Fruit fly (Drosophila melanogaster) whole organism, prepupa: Measurements from ENCODE around the gene erm.

Experiments used
- Blimp-1 ChIP-seq: fragments of 200-800 bp; sonication (Bioruptor generic); optimal IDR thresholded peaks from 3 replicates; lab custom pipeline; 2017; ENCODE audit warnings: missing biosample characterization, missing genetic modification characterization, mild to moderate bottlenecking, moderate library complexity, missing genetic modification reagents
- CG11294 ChIP-seq: fragments of 200-800 bp; sonication (Bioruptor generic); IDR thresholded peaks from 2 replicates; pipeline ENCODE4 v1.3.6; 2022; ENCODE audit warnings: missing biosample characterization, missing genetic modification characterization
- CG11762 ChIP-seq: fragments of 200-800 bp; sonication (Bioruptor generic); optimal IDR thresholded peaks from 3 replicates; lab custom pipeline; 2016; ENCODE audit warnings: missing biosample characterization, missing genetic modification characterization; ENCODE audit not compliant: insufficient read depth
- CG11902 ChIP-seq: fragments of 200-800 bp; sonication (Bioruptor generic); optimal IDR thresholded peaks from 3 replicates; lab custom pipeline; 2016; ENCODE audit warnings: missing biosample characterization, missing genetic modification characterization
- CG15336 ChIP-seq: fragments of 200-800 bp; sonication (Bioruptor generic); IDR thresholded peaks from 2 replicates; pipeline ENCODE4 v1.3.6; 2022; ENCODE audit warnings: missing biosample characterization, missing genetic modification characterization
- CG1621 ChIP-seq: fragments of 200-800 bp; sonication (Bioruptor generic); optimal IDR thresholded peaks from 3 replicates; lab custom pipeline; 2018; ENCODE audit warnings: missing biosample characterization, mild to moderate bottlenecking, missing genetic modification characterization
- CG16779 ChIP-seq: fragments of 200-800 bp; sonication (Bioruptor generic); optimal IDR thresholded peaks from 3 replicates; lab custom pipeline; 2017; ENCODE audit warnings: missing biosample characterization, mild to moderate bottlenecking, missing genetic modification characterization
- CG31627 ChIP-seq: fragments of 200-800 bp; sonication (Bioruptor generic); optimal IDR thresholded peaks from 3 replicates; lab custom pipeline; 2016; ENCODE audit warnings: missing biosample characterization, missing genetic modification characterization
- CG32006 ChIP-seq: fragments of 200-800 bp; sonication (Bioruptor generic); optimal IDR thresholded peaks from 3 replicates; lab custom pipeline; 2017; ENCODE audit warnings: missing biosample characterization, mild to moderate bottlenecking, missing genetic modification characterization
- CG4318 ChIP-seq: fragments of 200-800 bp; sonication (Bioruptor generic); optimal IDR thresholded peaks from 3 replicates; lab custom pipeline; 2017; ENCODE audit warnings: missing biosample characterization, mild to moderate bottlenecking, missing genetic modification characterization
- CG6163 ChIP-seq: fragments of 200-800 bp; sonication (Bioruptor generic); IDR thresholded peaks from 3 replicates; pipeline ENCODE4 v1.3.6; 2022; ENCODE audit warnings: missing biosample characterization, missing genetic modification characterization
- CG6276 ChIP-seq: fragments of 200-800 bp; sonication (Bioruptor generic); optimal IDR thresholded peaks from 2 replicates; lab custom pipeline; 2017; ENCODE audit warnings: missing biosample characterization, mild to moderate bottlenecking, missing genetic modification characterization
- CG6792 ChIP-seq: fragments of 200-800 bp; sonication (Bioruptor generic); optimal IDR thresholded peaks from 3 replicates; lab custom pipeline; 2016; ENCODE audit warnings: missing biosample characterization, missing genetic modification characterization
- CG6808 ChIP-seq: fragments of 200-800 bp; sonication (Bioruptor generic); optimal IDR thresholded peaks from 3 replicates; lab custom pipeline; 2017; ENCODE audit warnings: missing biosample characterization, missing genetic modification characterization, mild to moderate bottlenecking, moderate library complexity, missing genetic modification reagents
- CG6854 ChIP-seq: fragments of 200-800 bp; sonication (Bioruptor generic); optimal IDR thresholded peaks from 2 replicates; lab custom pipeline; 2017; ENCODE audit warnings: missing biosample characterization, mild to moderate bottlenecking, missing genetic modification characterization
- CG8119 ChIP-seq: fragments of 200-800 bp; sonication (Bioruptor generic); IDR thresholded peaks from 3 replicates; pipeline ENCODE4 v1.3.6; 2022; ENCODE audit warnings: missing biosample characterization, missing genetic modification characterization
- CG8319 ChIP-seq: fragments of 200-800 bp; sonication (Bioruptor generic); optimal IDR thresholded peaks from 3 replicates; lab custom pipeline; 2016; ENCODE audit warnings: missing biosample characterization, missing genetic modification characterization
- CG8632 ChIP-seq: fragments of 200-800 bp; sonication (Bioruptor generic); optimal IDR thresholded peaks from 3 replicates; lab custom pipeline; 2016; ENCODE audit warnings: missing biosample characterization, missing genetic modification characterization
- CG9139 ChIP-seq: fragments of 200-800 bp; sonication (Bioruptor generic); optimal IDR thresholded peaks from 3 replicates; lab custom pipeline; 2017; ENCODE audit warnings: missing biosample characterization, mild to moderate bottlenecking, missing genetic modification characterization
- Eip75B ChIP-seq: fragments of 200-800 bp; sonication (Bioruptor generic); optimal IDR thresholded peaks from 3 replicates; lab custom pipeline; 2016; ENCODE audit warnings: missing biosample characterization, missing genetic modification characterization
- Eip78C ChIP-seq: fragments of 200-800 bp; sonication (Bioruptor generic); peaks from one replicate; lab custom pipeline; 2016; ENCODE audit warnings: missing biosample characterization, missing genetic modification characterization
- Eip93F ChIP-seq: fragments of 200-800 bp; sonication (Bioruptor generic); optimal IDR thresholded peaks from 2 replicates; lab custom pipeline; 2016; ENCODE audit warnings: missing biosample characterization, mild to moderate bottlenecking, missing genetic modification characterization
- Ets21C ChIP-seq: fragments of 200-800 bp; sonication (Bioruptor generic); optimal IDR thresholded peaks from 3 replicates; lab custom pipeline; 2016; ENCODE audit warnings: missing biosample characterization, missing genetic modification characterization
- Ets96B ChIP-seq: fragments of 200-800 bp; optimal IDR thresholded peaks from 2 replicates; lab custom pipeline; 2019; ENCODE audit warnings: missing biosample characterization, mild to moderate bottlenecking, missing genetic modification characterization, moderate library complexity
- Hr4 ChIP-seq: fragments of 200-800 bp; sonication (Bioruptor generic); optimal IDR thresholded peaks from 3 replicates; lab custom pipeline; 2016; ENCODE audit warnings: missing biosample characterization, missing genetic modification characterization
- OdsH ChIP-seq: fragments of 200-800 bp; sonication (Bioruptor generic); optimal IDR thresholded peaks from 3 replicates; lab custom pipeline; 2016; ENCODE audit warnings: missing biosample characterization, missing genetic modification characterization
- Smox ChIP-seq: fragments of 200-800 bp; sonication (Bioruptor generic); optimal IDR thresholded peaks from 3 replicates; lab custom pipeline; 2016; ENCODE audit warnings: missing biosample characterization, missing genetic modification characterization
- Sox14 ChIP-seq: fragments of 200-800 bp; sonication (Bioruptor generic); optimal IDR thresholded peaks from 3 replicates; lab custom pipeline; 2016; ENCODE audit warnings: missing biosample characterization, missing genetic modification characterization
- achi ChIP-seq: fragments of 200-800 bp; sonication (Bioruptor generic); optimal IDR thresholded peaks from 3 replicates; lab custom pipeline; 2016; ENCODE audit warnings: missing biosample characterization, missing genetic modification characterization
- dac ChIP-seq: fragments of 200-800 bp; sonication (Bioruptor generic); optimal IDR thresholded peaks from 2 replicates; lab custom pipeline; 2017; ENCODE audit warnings: missing biosample characterization, mild to moderate bottlenecking, missing genetic modification characterization
- dsx ChIP-seq: fragments of 200-800 bp; optimal IDR thresholded peaks from 3 replicates; lab custom pipeline; 2019; ENCODE audit warnings: missing biosample characterization, mild to moderate bottlenecking, missing genetic modification characterization, moderate library complexity; ENCODE audit not compliant: poor library complexity, severe bottlenecking
- esn ChIP-seq: fragments of 200-800 bp; sonication (Bioruptor generic); optimal IDR thresholded peaks from 2 replicates; lab custom pipeline; 2016; ENCODE audit warnings: missing biosample characterization, mild to moderate bottlenecking, missing genetic modification characterization, moderate library complexity
- fd59A ChIP-seq: fragments of 200-800 bp; sonication (Bioruptor generic); optimal IDR thresholded peaks from 2 replicates; lab custom pipeline; 2017; ENCODE audit warnings: missing biosample characterization, mild to moderate bottlenecking, missing genetic modification characterization, missing genetic modification reagents
- fkh ChIP-seq: fragments of 200-800 bp; sonication (Bioruptor generic); optimal IDR thresholded peaks from 3 replicates; lab custom pipeline; 2017; ENCODE audit warnings: missing biosample characterization, mild to moderate bottlenecking, missing genetic modification characterization, moderate library complexity
- lz ChIP-seq: fragments of 200-800 bp; sonication (Bioruptor generic); optimal IDR thresholded peaks from 3 replicates; lab custom pipeline; 2016; ENCODE audit warnings: missing biosample characterization, missing genetic modification characterization
- pdm3 ChIP-seq: fragments of 200-800 bp; sonication (Bioruptor generic); optimal IDR thresholded peaks from 3 replicates; lab custom pipeline; 2016; ENCODE audit warnings: missing biosample characterization, missing genetic modification characterization
- spab ChIP-seq: fragments of 200-800 bp; sonication (Bioruptor generic); optimal IDR thresholded peaks from 2 replicates; lab custom pipeline; 2017; ENCODE audit warnings: missing biosample characterization, mild to moderate bottlenecking, missing genetic modification characterization, missing genetic modification reagents
- ss ChIP-seq, 2 experiments: fragments of 200-800 bp; sonication (Bioruptor generic); optimal IDR thresholded peaks; 2 replicates in 1 of 2; 3 replicates in 1 of 2; lab custom pipeline; 2017 to 2018; ENCODE audit warnings: mild to moderate bottlenecking in 2 of 2, missing biosample characterization in 2 of 2, missing genetic modification characterization in 2 of 2, moderate library complexity in 1 of 2
- svp ChIP-seq: fragments of 200-800 bp; sonication (Bioruptor generic); peaks from one replicate; lab custom pipeline; 2016; ENCODE audit warnings: missing biosample characterization, missing genetic modification characterization
- topi ChIP-seq: fragments of 200-800 bp; sonication (Bioruptor generic); optimal IDR thresholded peaks from 3 replicates; lab custom pipeline; 2016; ENCODE audit warnings: missing biosample characterization, missing genetic modification characterization
- vri ChIP-seq: fragments of 200-800 bp; sonication (Bioruptor generic); optimal IDR thresholded peaks from 3 replicates; lab custom pipeline; 2016; ENCODE audit warnings: missing biosample characterization, mild to moderate bottlenecking, missing genetic modification characterization

The erm gene

dm6 chr2L:2011430-2011829 is 41.3 kb upstream of the erm start:
- TF ChIP-seq CG8319 (GFP tag; lab: Kevin White, UChicago) (no peak), fkh (no peak), lz (GFP tag; lab: Kevin White, UChicago) (no peak), dsx (no peak), OdsH (GFP tag; lab: Kevin White, UChicago) (no peak), CG6854 (GFP tag; lab: Kevin White, UChicago) (no peak), CG6276 (GFP tag; lab: Kevin White, UChicago) (no peak), Hr4 (GFP tag; lab: Kevin White, UChicago) (no peak), CG6808 (GFP tag; lab: Kevin White, UChicago) (no peak), pdm3 (GFP tag; lab: Kevin White, UChicago) (no peak), CG11294 (GFP tag; lab: Robert Waterston, UW) (no peak), ss (GFP tag; optimal IDR thresholded peaks at IDR 0.05; lab: Kevin White, UChicago) (no peak), esn (no peak), dac (no peak), CG6792 (GFP tag; lab: Kevin White, UChicago) (no peak), vri (GFP tag; lab: Kevin White, UChicago) (no peak)

dm6 chr2L:2010335-2011061 is 40.3 kb upstream of the erm start:
- TF ChIP-seq CG4318 (GFP tag; lab: Kevin White, UChicago) = no peak
- no peak for TF ChIP-seq Eip75B (GFP tag; lab: Kevin White, UChicago)
- peak; percentile 72 for TF ChIP-seq Eip78C
- peak; percentile 29 for TF ChIP-seq Eip93F (GFP tag; lab: Kevin White, UChicago)
- TF ChIP-seq fkh = peak; percentile 37
- TF ChIP-seq CG15336 (GFP tag; lab: Robert Waterston, UW) = 0 out of 2 replicates have a peak, but pooled peaks have one; percentile 10
- TF ChIP-seq CG11294 (GFP tag; lab: Robert Waterston, UW) = no peak
- TF ChIP-seq ss (GFP tag; optimal IDR thresholded peaks at IDR 0.05; lab: Kevin White, UChicago) = no peak
- TF ChIP-seq CG31627 (GFP tag; lab: Kevin White, UChicago) = no peak
- peak; percentile 1 for TF ChIP-seq vri (GFP tag; lab: Kevin White, UChicago)
- peak; percentile 54 for TF ChIP-seq dsx
- no peak for TF ChIP-seq pdm3 (GFP tag; lab: Kevin White, UChicago)
- TF ChIP-seq CG1621 (tag; lab: Kevin White, UChicago) = no peak
- no peak for TF ChIP-seq CG16779 (tag; lab: Kevin White, UChicago)
- TF ChIP-seq topi (GFP tag; lab: Kevin White, UChicago) = no peak
- peak; percentile 78 for TF ChIP-seq svp (GFP tag; lab: Kevin White, UChicago)
- TF ChIP-seq CG6792 (GFP tag; lab: Kevin White, UChicago) = no peak
- TF ChIP-seq fd59A = no peak
- TF ChIP-seq OdsH (GFP tag; lab: Kevin White, UChicago) = no peak
- peak; percentile 16 for TF ChIP-seq CG6854 (GFP tag; lab: Kevin White, UChicago)
- TF ChIP-seq CG8119 (GFP tag; lab: Robert Waterston, UW) = no peak
- no peak for TF ChIP-seq CG9139 (GFP tag; lab: Kevin White, UChicago)
- TF ChIP-seq Smox (GFP tag; lab: Kevin White, UChicago) = no peak
- no peak for TF ChIP-seq spab (GFP tag; lab: Kevin White, UChicago)
- no peak for TF ChIP-seq CG32006

- TF ChIP-seq CG16779 (tag; lab: Kevin White, UChicago) (no peak), CG15336 (GFP tag; lab: Robert Waterston, UW) (peak; percentile 9; the same call in 1 of the 2 replicates), CG11902 (no peak), lz (GFP tag; lab: Kevin White, UChicago) (no peak), CG1621 (tag; lab: Kevin White, UChicago) (peak; percentile 100), fd59A (no peak), dsx (peak; percentile 58), Ets96B (tag; lab: Kevin White, UChicago) (no peak), CG6163 (GFP tag; lab: Robert Waterston, UW) (no peak), Eip93F (GFP tag; lab: Kevin White, UChicago) (peak; percentile 6), CG32006 (no peak), Sox14 (GFP tag; lab: Kevin White, UChicago) (peak; percentile 5), svp (GFP tag; lab: Kevin White, UChicago) (peak; percentile 64), CG8632 (GFP tag; lab: Kevin White, UChicago) (no peak), CG8119 (GFP tag; lab: Robert Waterston, UW) (no peak), achi (peak; percentile 97), CG6276 (GFP tag; lab: Kevin White, UChicago) (no peak), ss (GFP tag; optimal IDR thresholded peaks at IDR 0.05; lab: Kevin White, UChicago) (no peak), Ets21C (GFP tag; lab: Kevin White, UChicago) (no peak), Blimp-1 (GFP tag; lab: Kevin White, UChicago) (no peak), dac (no peak), CG11762 (GFP tag; lab: Kevin White, UChicago) (no peak)
These were observed 39.1 kb upstream of the erm start, which contains the start of gene CG4238 for dm6 chr2L:2008980-2009954. CG4238 (plus strand) TSS chr2L:2009859.
